Fruit fly (Drosophila melanogaster) whole organism, prepupa: Measurements from ENCODE around the gene alpha4GT2.

Experiments used
- Blimp-1 ChIP-seq: fragments of 200-800 bp; sonication (Bioruptor generic); optimal IDR thresholded peaks from 3 replicates; lab custom pipeline; 2017; ENCODE audit warnings: missing biosample characterization, missing genetic modification characterization, mild to moderate bottlenecking, moderate library complexity, missing genetic modification reagents
- CG10631 ChIP-seq: fragments of 200-800 bp; sonication (Bioruptor generic); optimal IDR thresholded peaks from 2 replicates; lab custom pipeline; 2016; ENCODE audit warnings: missing biosample characterization, missing genetic modification characterization
- CG10669 ChIP-seq: fragments of 200-800 bp; sonication (Bioruptor generic); optimal IDR thresholded peaks from 3 replicates; lab custom pipeline; 2018; ENCODE audit warnings: missing biosample characterization, mild to moderate bottlenecking, missing genetic modification characterization, moderate library complexity
- CG11294 ChIP-seq: fragments of 200-800 bp; sonication (Bioruptor generic); IDR thresholded peaks from 2 replicates; pipeline ENCODE4 v1.3.6; 2022; ENCODE audit warnings: missing biosample characterization, missing genetic modification characterization
- CG11762 ChIP-seq: fragments of 200-800 bp; sonication (Bioruptor generic); optimal IDR thresholded peaks from 3 replicates; lab custom pipeline; 2016; ENCODE audit warnings: missing biosample characterization, missing genetic modification characterization; ENCODE audit not compliant: insufficient read depth
- CG11902 ChIP-seq: fragments of 200-800 bp; sonication (Bioruptor generic); optimal IDR thresholded peaks from 3 replicates; lab custom pipeline; 2016; ENCODE audit warnings: missing biosample characterization, missing genetic modification characterization
- CG15336 ChIP-seq: fragments of 200-800 bp; sonication (Bioruptor generic); IDR thresholded peaks from 2 replicates; pipeline ENCODE4 v1.3.6; 2022; ENCODE audit warnings: missing biosample characterization, missing genetic modification characterization
- CG16779 ChIP-seq: fragments of 200-800 bp; sonication (Bioruptor generic); optimal IDR thresholded peaks from 3 replicates; lab custom pipeline; 2017; ENCODE audit warnings: missing biosample characterization, mild to moderate bottlenecking, missing genetic modification characterization
- CG3032 ChIP-seq: fragments of 200-800 bp; optimal IDR thresholded peaks from 2 replicates; lab custom pipeline; 2019; ENCODE audit warnings: missing biosample characterization, mild to moderate bottlenecking, missing genetic modification characterization, moderate library complexity
- CG31627 ChIP-seq: fragments of 200-800 bp; sonication (Bioruptor generic); optimal IDR thresholded peaks from 3 replicates; lab custom pipeline; 2016; ENCODE audit warnings: missing biosample characterization, missing genetic modification characterization
- CG32006 ChIP-seq: fragments of 200-800 bp; sonication (Bioruptor generic); optimal IDR thresholded peaks from 3 replicates; lab custom pipeline; 2017; ENCODE audit warnings: missing biosample characterization, mild to moderate bottlenecking, missing genetic modification characterization
- CG34406 ChIP-seq: fragments of 200-800 bp; sonication (Bioruptor generic); optimal IDR thresholded peaks from 3 replicates; lab custom pipeline; 2016; ENCODE audit warnings: missing biosample characterization, missing genetic modification characterization
- CG3919 ChIP-seq: fragments of 200-800 bp; sonication (Bioruptor generic); optimal IDR thresholded peaks from 3 replicates; lab custom pipeline; 2016; ENCODE audit warnings: missing biosample characterization, missing genetic modification characterization
- CG4318 ChIP-seq: fragments of 200-800 bp; sonication (Bioruptor generic); optimal IDR thresholded peaks from 3 replicates; lab custom pipeline; 2017; ENCODE audit warnings: missing biosample characterization, mild to moderate bottlenecking, missing genetic modification characterization
- CG6163 ChIP-seq: fragments of 200-800 bp; sonication (Bioruptor generic); IDR thresholded peaks from 3 replicates; pipeline ENCODE4 v1.3.6; 2022; ENCODE audit warnings: missing biosample characterization, missing genetic modification characterization
- CG6276 ChIP-seq: fragments of 200-800 bp; sonication (Bioruptor generic); optimal IDR thresholded peaks from 2 replicates; lab custom pipeline; 2017; ENCODE audit warnings: missing biosample characterization, mild to moderate bottlenecking, missing genetic modification characterization
- CG6854 ChIP-seq: fragments of 200-800 bp; sonication (Bioruptor generic); optimal IDR thresholded peaks from 2 replicates; lab custom pipeline; 2017; ENCODE audit warnings: missing biosample characterization, mild to moderate bottlenecking, missing genetic modification characterization
- CG8119 ChIP-seq: fragments of 200-800 bp; sonication (Bioruptor generic); IDR thresholded peaks from 3 replicates; pipeline ENCODE4 v1.3.6; 2022; ENCODE audit warnings: missing biosample characterization, missing genetic modification characterization
- CG8319 ChIP-seq: fragments of 200-800 bp; sonication (Bioruptor generic); optimal IDR thresholded peaks from 3 replicates; lab custom pipeline; 2016; ENCODE audit warnings: missing biosample characterization, missing genetic modification characterization
- CG8632 ChIP-seq: fragments of 200-800 bp; sonication (Bioruptor generic); optimal IDR thresholded peaks from 3 replicates; lab custom pipeline; 2016; ENCODE audit warnings: missing biosample characterization, missing genetic modification characterization
- CG9139 ChIP-seq: fragments of 200-800 bp; sonication (Bioruptor generic); optimal IDR thresholded peaks from 3 replicates; lab custom pipeline; 2017; ENCODE audit warnings: missing biosample characterization, mild to moderate bottlenecking, missing genetic modification characterization
- Eip78C ChIP-seq: fragments of 200-800 bp; sonication (Bioruptor generic); peaks from one replicate; lab custom pipeline; 2016; ENCODE audit warnings: missing biosample characterization, missing genetic modification characterization
- Eip93F ChIP-seq: fragments of 200-800 bp; sonication (Bioruptor generic); optimal IDR thresholded peaks from 2 replicates; lab custom pipeline; 2016; ENCODE audit warnings: missing biosample characterization, mild to moderate bottlenecking, missing genetic modification characterization
- Ets21C ChIP-seq: fragments of 200-800 bp; sonication (Bioruptor generic); optimal IDR thresholded peaks from 3 replicates; lab custom pipeline; 2016; ENCODE audit warnings: missing biosample characterization, missing genetic modification characterization
- Gug ChIP-seq: fragments of 200-800 bp; sonication (Bioruptor generic); IDR thresholded peaks from 2 replicates; pipeline ENCODE4 v1.3.6; 2022; ENCODE audit warnings: missing biosample characterization, missing genetic modification characterization
- Hr38 ChIP-seq: sonication (Bioruptor generic); optimal IDR thresholded peaks from 2 replicates; lab custom pipeline; 2016; ENCODE audit warnings: missing biosample characterization, missing genetic modification characterization
- Hr39 ChIP-seq: fragments of 200-800 bp; sonication (Bioruptor generic); optimal IDR thresholded peaks from 2 replicates; lab custom pipeline; 2016; ENCODE audit warnings: missing biosample characterization, missing genetic modification characterization
- Hr4 ChIP-seq: fragments of 200-800 bp; sonication (Bioruptor generic); optimal IDR thresholded peaks from 3 replicates; lab custom pipeline; 2016; ENCODE audit warnings: missing biosample characterization, missing genetic modification characterization
- Lpt ChIP-seq: fragments of 200-800 bp; sonication (Bioruptor generic); optimal IDR thresholded peaks from 3 replicates; lab custom pipeline; 2016; ENCODE audit warnings: missing biosample characterization, missing genetic modification characterization
- Met ChIP-seq: fragments of 200-800 bp; sonication (Bioruptor generic); optimal IDR thresholded peaks from 3 replicates; lab custom pipeline; 2016; ENCODE audit warnings: missing biosample characterization, missing genetic modification characterization
- OdsH ChIP-seq: fragments of 200-800 bp; sonication (Bioruptor generic); optimal IDR thresholded peaks from 3 replicates; lab custom pipeline; 2016; ENCODE audit warnings: missing biosample characterization, missing genetic modification characterization
- Smox ChIP-seq: fragments of 200-800 bp; sonication (Bioruptor generic); optimal IDR thresholded peaks from 3 replicates; lab custom pipeline; 2016; ENCODE audit warnings: missing biosample characterization, missing genetic modification characterization
- Sox102F ChIP-seq: fragments of 200-800 bp; sonication (Bioruptor generic); optimal IDR thresholded peaks from 2 replicates; lab custom pipeline; 2016; ENCODE audit warnings: missing biosample characterization, mild to moderate bottlenecking, missing genetic modification characterization
- Sox14 ChIP-seq: fragments of 200-800 bp; sonication (Bioruptor generic); optimal IDR thresholded peaks from 3 replicates; lab custom pipeline; 2016; ENCODE audit warnings: missing biosample characterization, missing genetic modification characterization
- Sox15 ChIP-seq: fragments of 200-800 bp; sonication (Bioruptor generic); optimal IDR thresholded peaks from 3 replicates; lab custom pipeline; 2016; ENCODE audit warnings: missing biosample characterization, missing genetic modification characterization
- achi ChIP-seq: fragments of 200-800 bp; sonication (Bioruptor generic); optimal IDR thresholded peaks from 3 replicates; lab custom pipeline; 2016; ENCODE audit warnings: missing biosample characterization, missing genetic modification characterization
- acj6 ChIP-seq: fragments of 200-800 bp; sonication (Bioruptor generic); optimal IDR thresholded peaks from 3 replicates; lab custom pipeline; 2016; ENCODE audit warnings: missing biosample characterization, missing genetic modification characterization
- cyc ChIP-seq: fragments of 200-800 bp; sonication (Bioruptor generic); optimal IDR thresholded peaks from 3 replicates; lab custom pipeline; 2016; ENCODE audit warnings: missing biosample characterization, missing genetic modification characterization
- dsx ChIP-seq: fragments of 200-800 bp; optimal IDR thresholded peaks from 3 replicates; lab custom pipeline; 2019; ENCODE audit warnings: missing biosample characterization, mild to moderate bottlenecking, missing genetic modification characterization, moderate library complexity; ENCODE audit not compliant: poor library complexity, severe bottlenecking
- esn ChIP-seq: fragments of 200-800 bp; sonication (Bioruptor generic); optimal IDR thresholded peaks from 2 replicates; lab custom pipeline; 2016; ENCODE audit warnings: missing biosample characterization, mild to moderate bottlenecking, missing genetic modification characterization, moderate library complexity
- fd59A ChIP-seq: fragments of 200-800 bp; sonication (Bioruptor generic); optimal IDR thresholded peaks from 2 replicates; lab custom pipeline; 2017; ENCODE audit warnings: missing biosample characterization, mild to moderate bottlenecking, missing genetic modification characterization, missing genetic modification reagents
- fd85E ChIP-seq: fragments of 200-800 bp; sonication (Bioruptor generic); optimal IDR thresholded peaks from 3 replicates; lab custom pipeline; 2016; ENCODE audit warnings: missing biosample characterization, missing genetic modification characterization
- fkh ChIP-seq: fragments of 200-800 bp; sonication (Bioruptor generic); optimal IDR thresholded peaks from 3 replicates; lab custom pipeline; 2017; ENCODE audit warnings: missing biosample characterization, mild to moderate bottlenecking, missing genetic modification characterization, moderate library complexity
- lz ChIP-seq: fragments of 200-800 bp; sonication (Bioruptor generic); optimal IDR thresholded peaks from 3 replicates; lab custom pipeline; 2016; ENCODE audit warnings: missing biosample characterization, missing genetic modification characterization
- net ChIP-seq: fragments of 200-800 bp; sonication (Bioruptor generic); optimal IDR thresholded peaks from 3 replicates; lab custom pipeline; 2016; ENCODE audit warnings: missing biosample characterization, missing genetic modification characterization
- pdm3 ChIP-seq: fragments of 200-800 bp; sonication (Bioruptor generic); optimal IDR thresholded peaks from 3 replicates; lab custom pipeline; 2016; ENCODE audit warnings: missing biosample characterization, missing genetic modification characterization
- salr ChIP-seq, 2 experiments: fragments of 200-800 bp; sonication (Bioruptor generic); optimal IDR thresholded peaks; 3 replicates each; lab custom pipeline; 2016 to 2018; ENCODE audit warnings: missing biosample characterization in 2 of 2, missing genetic modification characterization in 2 of 2, mild to moderate bottlenecking in 1 of 2
- spab ChIP-seq: fragments of 200-800 bp; sonication (Bioruptor generic); optimal IDR thresholded peaks from 2 replicates; lab custom pipeline; 2017; ENCODE audit warnings: missing biosample characterization, mild to moderate bottlenecking, missing genetic modification characterization, missing genetic modification reagents
- svp ChIP-seq: fragments of 200-800 bp; sonication (Bioruptor generic); peaks from one replicate; lab custom pipeline; 2016; ENCODE audit warnings: missing biosample characterization, missing genetic modification characterization

The alpha4GT2 gene

DNA sequence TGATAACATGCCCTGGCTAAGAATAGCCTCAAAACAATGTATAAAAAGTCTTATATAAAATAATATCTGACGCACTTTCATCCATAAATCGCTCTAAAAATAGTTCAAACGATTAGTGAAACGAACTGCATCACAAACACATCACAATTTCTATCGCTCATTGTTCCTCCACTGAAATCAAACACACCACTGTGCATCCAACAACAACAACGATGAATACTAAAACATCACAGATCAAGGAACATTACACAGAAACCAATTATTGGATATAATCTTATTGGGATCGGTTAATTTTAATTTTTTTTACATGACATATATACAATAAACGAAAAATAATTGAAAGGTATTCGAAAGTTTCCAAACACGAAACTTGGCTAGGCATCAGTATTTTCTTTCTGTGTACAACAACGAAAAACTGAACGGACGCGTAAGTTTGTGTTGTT is 47.3 kb downstream of the alpha4GT2 start:
- peak; percentile 62 for TF ChIP-seq CG6276 (GFP tag; lab: Kevin White, UChicago)
- TF ChIP-seq fkh, result no peak
- no peak for TF ChIP-seq Blimp-1 (GFP tag; lab: Kevin White, UChicago)
- TF ChIP-seq Eip93F (GFP tag; lab: Kevin White, UChicago), result no peak
- no peak for TF ChIP-seq CG3032 (tag; lab: Kevin White, UChicago)
- TF ChIP-seq Hr38 (GFP tag; lab: Kevin White, UChicago), result no peak
- peak; percentile 78 for TF ChIP-seq CG32006
- no peak for TF ChIP-seq fd85E (GFP tag; lab: Kevin White, UChicago)
- peak; percentile 29 for TF ChIP-seq Sox102F (GFP tag; lab: Kevin White, UChicago)
- no peak for TF ChIP-seq CG6163 (GFP tag; lab: Robert Waterston, UW)
- TF ChIP-seq CG8632 (GFP tag; lab: Kevin White, UChicago), result peak; percentile 14
- no peak for TF ChIP-seq Ets21C (GFP tag; lab: Kevin White, UChicago)
- TF ChIP-seq dsx (GFP tag; lab: Kevin White, UChicago), result peak; percentile 11
- peak; percentile 10 for TF ChIP-seq CG11762
- TF ChIP-seq CG10631, result no peak
- TF ChIP-seq CG31627 (GFP tag; lab: Kevin White, UChicago), result peak; percentile 3
- TF ChIP-seq CG11294 (GFP tag; lab: Robert Waterston, UW), result 0 out of 2 replicates have a peak, but pooled peaks have one; percentile 51
- peak; percentile 22 for TF ChIP-seq net (GFP tag; lab: Kevin White, UChicago)
- peak; percentile 39 for TF ChIP-seq acj6 (GFP tag; lab: Kevin White, UChicago)
- no peak for TF ChIP-seq CG11902 (GFP tag; lab: Kevin White, UChicago)
- peak; percentile 17 for TF ChIP-seq Lpt
- TF ChIP-seq OdsH (GFP tag; lab: Kevin White, UChicago), result peak; percentile 53
- TF ChIP-seq Met (GFP tag; lab: Kevin White, UChicago), result peak; percentile 22
- no peak for TF ChIP-seq CG8319
- no peak for TF ChIP-seq CG9139 (GFP tag; lab: Kevin White, UChicago)
- peak; percentile 70 for TF ChIP-seq Gug (GFP tag; lab: Robert Waterston, UW)
- TF ChIP-seq svp (GFP tag; lab: Kevin White, UChicago), result peak; percentile 68
- peak; percentile 17 for TF ChIP-seq Smox (GFP tag; lab: Kevin White, UChicago)
- TF ChIP-seq CG6854 (GFP tag; lab: Kevin White, UChicago), result no peak
- no peak for TF ChIP-seq Sox15 (GFP tag; lab: Kevin White, UChicago)
- no peak for TF ChIP-seq fd59A (GFP tag; lab: Kevin White, UChicago)
- peak; percentile 20 for TF ChIP-seq CG10669 (GFP tag; lab: Kevin White, UChicago)
- TF ChIP-seq salr (GFP tag; optimal IDR thresholded peaks at IDR 0.05; lab: Kevin White, UChicago), result peak in 1 of 2 experiments; percentile 65
- peak; percentile 3 for TF ChIP-seq cyc (GFP tag; lab: Kevin White, UChicago)
- no peak for TF ChIP-seq spab
- TF ChIP-seq CG15336 (GFP tag; lab: Robert Waterston, UW), result peak; percentile 83
- TF ChIP-seq esn (GFP tag; lab: Kevin White, UChicago), result peak; percentile 28
- TF ChIP-seq Eip78C (GFP tag; lab: Kevin White, UChicago), result peak; percentile 79
- peak; percentile 79 for TF ChIP-seq Hr4 (GFP tag; lab: Kevin White, UChicago)
- no peak for TF ChIP-seq CG16779
- peak; percentile 48 for TF ChIP-seq achi
- peak; percentile 58 for TF ChIP-seq CG4318 (GFP tag; lab: Kevin White, UChicago)
- no peak for TF ChIP-seq lz (GFP tag; lab: Kevin White, UChicago)
- peak; percentile 36 for TF ChIP-seq Hr39
- TF ChIP-seq CG34406 (GFP tag; lab: Kevin White, UChicago), result no peak
- TF ChIP-seq CG8119 (GFP tag; lab: Robert Waterston, UW), result peak; percentile 78; the same call in 2 of the 3 replicates
- peak; percentile 44 for TF ChIP-seq Sox14
- peak; percentile 61 for TF ChIP-seq pdm3 (GFP tag; lab: Kevin White, UChicago)
- peak; percentile 48 for TF ChIP-seq CG3919 (GFP tag; lab: Kevin White, UChicago)
